Fruit fly (Drosophila melanogaster) whole organism, embryonic: Measurements from ENCODE around the gene CG33124.
A peak's percentile ranks its signal among the peaks of the same experiment; 100 is the strongest.

Source experiments
- Bgb ChIP-seq: fragments of 200-800 bp; sonication (Bioruptor generic); IDR thresholded peaks from 2 replicates; pipeline ENCODE4 v1.3.6; 2022; ENCODE audit warnings: missing biosample characterization, missing genetic modification characterization; ENCODE audit not compliant: partially characterized antibody
- C15 ChIP-seq: fragments of 200-800 bp; sonication (Bioruptor generic); IDR thresholded peaks from 3 replicates; pipeline ENCODE4 v1.3.6; 2022; ENCODE audit warnings: missing biosample characterization, missing genetic modification characterization
- CG10366 ChIP-seq: fragments of 200-800 bp; sonication (Bioruptor generic); IDR thresholded peaks from 2 replicates; pipeline ENCODE4 v1.3.6; 2022; ENCODE audit warnings: missing biosample characterization, missing genetic modification characterization
- CG11085 ChIP-seq: fragments of 200-800 bp; sonication (Bioruptor generic); IDR thresholded peaks from 2 replicates; pipeline ENCODE4 v1.3.6; 2022; ENCODE audit warnings: missing biosample characterization, missing genetic modification characterization
- CG13123 ChIP-seq: fragments of 200-800 bp; sonication (Bioruptor generic); optimal IDR thresholded peaks from 2 replicates; lab custom pipeline; 2016; ENCODE audit warnings: missing biosample characterization, missing genetic modification characterization
- CG13296 ChIP-seq: fragments of 200-800 bp; sonication (Bioruptor generic); optimal IDR thresholded peaks from 3 replicates; lab custom pipeline; 2018; ENCODE audit warnings: missing biosample characterization, mild to moderate bottlenecking, missing genetic modification characterization
- CG17186 ChIP-seq: fragments of 200-800 bp; sonication (Bioruptor generic); optimal IDR thresholded peaks from 3 replicates; lab custom pipeline; 2017; ENCODE audit warnings: missing biosample characterization, missing genetic modification reagents, missing genetic modification characterization
- CG17612 ChIP-seq: fragments of 200-800 bp; sonication (Bioruptor generic); IDR thresholded peaks from 2 replicates; pipeline ENCODE4 v1.3.6; 2022; ENCODE audit warnings: missing biosample characterization, missing genetic modification characterization
- CG17912 ChIP-seq: fragments of 200-800 bp; sonication (Bioruptor generic); optimal IDR thresholded peaks from 2 replicates; lab custom pipeline; 2018; ENCODE audit warnings: missing biosample characterization, mild to moderate bottlenecking, missing genetic modification characterization
- CG18011 ChIP-seq: fragments of 200-800 bp; sonication (Bioruptor generic); optimal IDR thresholded peaks from 2 replicates; lab custom pipeline; 2017; ENCODE audit warnings: missing biosample characterization, missing genetic modification characterization, mild to moderate bottlenecking, moderate library complexity, missing genotype
- CG32532 ChIP-seq: fragments of 200-800 bp; sonication (Bioruptor generic); IDR thresholded peaks from 2 replicates; pipeline ENCODE4 v1.3.6; 2022; ENCODE audit warnings: missing biosample characterization, missing genetic modification characterization
- CG32767 ChIP-seq: fragments of 200-800 bp; sonication (Bioruptor generic); IDR thresholded peaks from 2 replicates; pipeline ENCODE4 v1.3.6; 2022; ENCODE audit warnings: missing biosample characterization, missing genetic modification characterization
- CG4282 ChIP-seq: fragments of 200-800 bp; sonication (Bioruptor generic); optimal IDR thresholded peaks from 2 replicates; lab custom pipeline; 2016; ENCODE audit warnings: missing biosample characterization, missing genetic modification characterization
- CG4707 ChIP-seq: fragments of 200-800 bp; sonication (Bioruptor generic); optimal IDR thresholded peaks from 2 replicates; lab custom pipeline; 2018; ENCODE audit warnings: missing biosample characterization, mild to moderate bottlenecking, missing genetic modification characterization, moderate library complexity
- CG7987 ChIP-seq: fragments of 200-800 bp; sonication (Bioruptor generic); optimal IDR thresholded peaks from 2 replicates; lab custom pipeline; 2018; ENCODE audit warnings: missing biosample characterization, mild to moderate bottlenecking, missing genetic modification characterization, moderate library complexity
- CG8290 ChIP-seq, 3 experiments: fragments of 200-800 bp; sonication (Bioruptor generic); optimal IDR thresholded peaks; 2 replicates each; lab custom pipeline; 2016 to 2019; ENCODE audit warnings: missing biosample characterization in 3 of 3, missing genetic modification characterization in 3 of 3, mild to moderate bottlenecking in 2 of 3, moderate library complexity in 1 of 3
- D19A ChIP-seq: fragments of 200-800 bp; optimal IDR thresholded peaks from 3 replicates; lab custom pipeline; 2019; ENCODE audit warnings: missing biosample characterization, mild to moderate bottlenecking, missing genetic modification characterization, moderate library complexity
- Dip2 ChIP-seq: fragments of 200-800 bp; sonication (Bioruptor generic); IDR thresholded peaks from 2 replicates; pipeline ENCODE4 v1.3.6; 2022; ENCODE audit warnings: missing biosample characterization, missing genetic modification characterization
- Drgx ChIP-seq: fragments of 200-800 bp; sonication (Bioruptor generic); IDR thresholded peaks from 2 replicates; pipeline ENCODE4 v1.3.6; 2022; ENCODE audit warnings: missing biosample characterization, missing genetic modification characterization
- Fer2 ChIP-seq: fragments of 200-800 bp; sonication (Bioruptor generic); optimal IDR thresholded peaks from 2 replicates; lab custom pipeline; 2018; ENCODE audit warnings: missing biosample characterization, mild to moderate bottlenecking, missing genetic modification characterization, moderate library complexity
- Hr39 ChIP-seq: fragments of >200 bp; optimal IDR thresholded peaks from 2 replicates; lab custom pipeline; 2017
- Jarid2 ChIP-seq: fragments of 200-800 bp; sonication (Bioruptor generic); optimal IDR thresholded peaks from 3 replicates; lab custom pipeline; 2017; ENCODE audit warnings: mild to moderate bottlenecking, missing biosample characterization, missing genetic modification reagents, missing genetic modification characterization
- MBD-R2 ChIP-seq: fragments of 200-800 bp; sonication (Bioruptor generic); IDR thresholded peaks from 2 replicates; pipeline ENCODE4 v1.3.6; 2022; ENCODE audit warnings: missing biosample characterization, missing genetic modification characterization
- Meics ChIP-seq: fragments of 200-800 bp; sonication (Bioruptor generic); optimal IDR thresholded peaks from 2 replicates; lab custom pipeline; 2017; ENCODE audit warnings: missing biosample characterization, mild to moderate bottlenecking, missing genetic modification characterization
- Mes4 ChIP-seq: fragments of 200-800 bp; sonication (Bioruptor generic); optimal IDR thresholded peaks from 2 replicates; lab custom pipeline; 2016; ENCODE audit warnings: missing biosample characterization, missing genetic modification characterization
- NC2β ChIP-seq: fragments of 200-800 bp; sonication (Bioruptor generic); optimal IDR thresholded peaks from 2 replicates; lab custom pipeline; 2016; ENCODE audit warnings: missing biosample characterization, missing genetic modification characterization
- Neu2 ChIP-seq: fragments of 200-800 bp; sonication (Bioruptor generic); optimal IDR thresholded peaks from 3 replicates; lab custom pipeline; 2016; ENCODE audit warnings: missing biosample characterization, missing genetic modification characterization, borderline replicate concordance
- Oaz ChIP-seq: fragments of 200-800 bp; sonication (Bioruptor generic); IDR thresholded peaks from 2 replicates; pipeline ENCODE4 v1.3.6; 2022; ENCODE audit warnings: missing biosample characterization, missing genetic modification characterization
- Oli ChIP-seq: fragments of 200-800 bp; sonication (Bioruptor generic); optimal IDR thresholded peaks from 2 replicates; lab custom pipeline; 2018; ENCODE audit warnings: missing biosample characterization, mild to moderate bottlenecking, missing genetic modification characterization, moderate library complexity
- PHDP ChIP-seq: fragments of 200-800 bp; sonication (Bioruptor generic); optimal IDR thresholded peaks from 3 replicates; lab custom pipeline; 2018; ENCODE audit warnings: missing biosample characterization, mild to moderate bottlenecking, missing genetic modification characterization, moderate library complexity
- ash1 ChIP-seq: fragments of 200-800 bp; sonication (Bioruptor generic); optimal IDR thresholded peaks from 2 replicates; lab custom pipeline; 2018; ENCODE audit warnings: missing biosample characterization, mild to moderate bottlenecking, missing genetic modification characterization
- br ChIP-seq: fragments of >200 bp; optimal IDR thresholded peaks from 2 replicates; lab custom pipeline; 2017
- cato ChIP-seq: fragments of 200-800 bp; sonication (Bioruptor generic); optimal IDR thresholded peaks from 2 replicates; lab custom pipeline; 2016; ENCODE audit warnings: missing biosample characterization, missing genetic modification characterization, borderline replicate concordance
- chm ChIP-seq: fragments of 200-800 bp; sonication (Bioruptor generic); IDR thresholded peaks from 2 replicates; pipeline ENCODE4 v1.3.6; 2022; ENCODE audit warnings: missing biosample characterization, missing genetic modification characterization
- dan ChIP-seq: fragments of 200-800 bp; sonication (Bioruptor generic); IDR thresholded peaks from 2 replicates; pipeline ENCODE4 v1.3.6; 2022; ENCODE audit warnings: missing biosample characterization, missing genetic modification characterization
- emc ChIP-seq: fragments of 200-800 bp; sonication (Bioruptor generic); optimal IDR thresholded peaks from 2 replicates; lab custom pipeline; 2016; ENCODE audit warnings: missing biosample characterization, missing genetic modification characterization
- fru ChIP-seq: fragments of >200 bp; optimal IDR thresholded peaks from 2 replicates; lab custom pipeline; 2017
- gcm2 ChIP-seq: fragments of 200-800 bp; sonication (Bioruptor generic); optimal IDR thresholded peaks from 2 replicates; lab custom pipeline; 2016; ENCODE audit warnings: missing biosample characterization, missing genetic modification characterization
- hth ChIP-seq: fragments of >200 bp; optimal IDR thresholded peaks from 2 replicates; lab custom pipeline; 2017; ENCODE audit warnings: inconsistent platforms
- jigr1 ChIP-seq: fragments of 200-800 bp; sonication (Bioruptor generic); IDR thresholded peaks from 3 replicates; pipeline ENCODE4 v1.3.6; 2022; ENCODE audit warnings: missing biosample characterization, missing genetic modification characterization
- kay ChIP-seq: fragments of 200-800 bp; sonication (Bioruptor generic); optimal IDR thresholded peaks from 2 replicates; lab custom pipeline; 2016; ENCODE audit warnings: missing biosample characterization, missing genetic modification characterization
- lab ChIP-seq: fragments of 200-800 bp; sonication (Bioruptor generic); optimal IDR thresholded peaks from 3 replicates; lab custom pipeline; 2017; ENCODE audit warnings: missing biosample characterization, missing genetic modification characterization, mild to moderate bottlenecking, moderate library complexity, missing genetic modification reagents
- maf-S ChIP-seq: fragments of 200-800 bp; sonication (Bioruptor generic); optimal IDR thresholded peaks from 2 replicates; lab custom pipeline; 2016; ENCODE audit warnings: missing biosample characterization, missing genetic modification characterization
- nau ChIP-seq: fragments of 200-800 bp; sonication (Bioruptor generic); optimal IDR thresholded peaks from 3 replicates; lab custom pipeline; 2017; ENCODE audit warnings: missing biosample characterization, mild to moderate bottlenecking, missing genetic modification characterization, missing genetic modification reagents
- pho ChIP-seq: fragments of 200-800 bp; sonication (Bioruptor generic); optimal IDR thresholded peaks from 2 replicates; lab custom pipeline; 2016; ENCODE audit warnings: missing biosample characterization, missing genetic modification characterization
- ro ChIP-seq: fragments of 200-800 bp; sonication (Bioruptor generic); IDR thresholded peaks from 2 replicates; pipeline ENCODE4 v1.3.6; 2022; ENCODE audit warnings: missing biosample characterization, missing genetic modification characterization
- run ChIP-seq: fragments of 200-800 bp; sonication (Bioruptor generic); optimal IDR thresholded peaks from 3 replicates; lab custom pipeline; 2018; ENCODE audit warnings: missing biosample characterization, mild to moderate bottlenecking, missing genetic modification characterization
- sens ChIP-seq: fragments of 200-800 bp; sonication (Bioruptor generic); peaks from one replicate; lab custom pipeline; 2016; ENCODE audit warnings: missing biosample characterization, missing genetic modification characterization
- tgo ChIP-seq: fragments of 200-800 bp; sonication (Bioruptor generic); IDR thresholded peaks from 3 replicates; pipeline ENCODE4 v1.3.6; 2022; ENCODE audit warnings: missing biosample characterization, missing genetic modification characterization
- tna ChIP-seq: fragments of 200-800 bp; sonication (Bioruptor generic); IDR thresholded peaks from 2 replicates; pipeline ENCODE4 v1.3.6; 2022; ENCODE audit warnings: missing biosample characterization, missing genetic modification characterization; ENCODE audit not compliant: partially characterized antibody

Gene CG33124

DNA sequence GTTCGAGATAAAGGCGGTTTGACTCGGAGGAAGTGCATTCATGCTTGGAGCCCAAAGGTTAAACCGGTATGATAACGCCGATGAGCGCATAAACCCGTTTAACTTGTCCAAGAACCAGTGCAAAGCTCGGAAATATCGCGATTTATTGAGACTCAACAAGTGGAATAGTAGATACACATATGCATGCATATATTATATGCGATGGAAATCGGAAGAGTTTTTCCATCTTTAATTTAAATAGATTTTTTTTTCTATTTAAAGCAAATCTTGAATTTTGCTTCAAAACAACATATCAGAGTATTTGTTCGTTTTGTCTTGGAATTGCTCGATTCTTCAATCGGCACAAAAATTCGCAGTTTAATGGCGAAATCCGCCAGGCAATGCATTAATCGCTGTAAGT, 13.5 kb upstream of the CG33124 start (continued):
- TF ChIP-seq CG8290 (GFP tag; optimal IDR thresholded peaks at IDR 0.05; lab: Kevin White, UChicago) (no peak), CG8290 (tag; optimal IDR thresholded peaks at IDR 0.05; lab: Kevin White, UChicago) (no peak), hth (lab: Kevin White, UChicago) (no peak), sens (peak; percentile 2), MBD-R2 (no peak), Drgx (GFP tag; lab: Robert Waterston, UW) (peak; percentile 50), CG17186 (GFP tag; lab: Kevin White, UChicago) (no peak), pho (GFP tag; lab: Kevin White, UChicago) (no peak)

DNA sequence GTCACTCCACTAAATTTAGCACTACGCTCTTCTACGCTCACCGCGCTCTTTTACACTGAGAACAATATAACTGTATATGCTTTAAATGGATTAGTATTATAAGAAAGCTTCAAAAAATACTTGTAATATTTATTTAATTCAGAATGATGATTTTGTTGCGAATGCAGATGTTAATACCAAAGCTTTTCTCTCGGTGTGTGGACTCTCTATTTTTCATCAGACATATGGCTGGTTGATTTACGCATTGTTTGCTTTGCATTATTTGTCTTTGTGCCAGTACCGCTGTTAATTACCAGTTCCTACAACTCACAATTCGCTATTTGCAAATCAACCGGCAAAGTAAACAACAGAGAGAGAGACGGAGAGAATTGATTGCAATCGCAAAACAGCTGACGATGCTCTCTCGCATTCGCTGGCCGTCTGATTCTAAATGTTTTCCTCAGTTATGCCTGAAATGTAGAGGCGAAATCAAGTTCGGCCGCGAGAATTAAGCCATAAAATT, 12.8 kb upstream of the CG33124 start:
- TF ChIP-seq CG8290 (GFP tag; optimal IDR thresholded peaks at IDR 0.05; lab: Kevin White, UChicago) = peak; percentile 90
- TF ChIP-seq CG8290 (tag; optimal IDR thresholded peaks at IDR 0.05; lab: Kevin White, UChicago) = peak; percentile 43 to 98
- peak; percentile 89 for TF ChIP-seq D19A (tag; lab: Kevin White, UChicago)
- TF ChIP-seq Jarid2 (GFP tag; lab: Kevin White, UChicago) = peak; percentile 68
- peak; percentile 93 for TF ChIP-seq CG13123 (GFP tag; lab: Kevin White, UChicago)
- peak; percentile 96 for TF ChIP-seq C15 (GFP tag; lab: Robert Waterston, UW)
- TF ChIP-seq br (lab: Kevin White, UChicago) = no peak
- TF ChIP-seq ro (GFP tag; lab: Robert Waterston, UW) = peak; percentile 94
- peak; percentile 96 for TF ChIP-seq kay (GFP tag; lab: Kevin White, UChicago)
- peak; percentile 88 for TF ChIP-seq Mes4
- peak; percentile 91 for TF ChIP-seq Fer2 (tag; lab: Kevin White, UChicago)
- peak; percentile 34 for TF ChIP-seq Neu2 (GFP tag; lab: Kevin White, UChicago)
- TF ChIP-seq jigr1 (GFP tag; lab: Robert Waterston, UW) = peak; percentile 90
- peak; percentile 95 for TF ChIP-seq CG11085 (GFP tag; lab: Robert Waterston, UW)
- TF ChIP-seq dan (GFP tag; lab: Robert Waterston, UW) = peak; percentile 85
- peak; percentile 97 for TF ChIP-seq lab (GFP tag; lab: Kevin White, UChicago)
- peak; percentile 67; the same call in 1 of the 2 replicates for TF ChIP-seq Dip2 (GFP tag; lab: Robert Waterston, UW)
- TF ChIP-seq Oaz (GFP tag; lab: Robert Waterston, UW) = peak; percentile 96
- TF ChIP-seq tgo (GFP tag; lab: Robert Waterston, UW) = peak; percentile 98
- TF ChIP-seq run (tag; lab: Kevin White, UChicago) = peak; percentile 91
- TF ChIP-seq fru (lab: Kevin White, UChicago) = no peak
- peak; percentile 96 for TF ChIP-seq CG32767
- peak; percentile 84 for TF ChIP-seq CG4707 (GFP tag; lab: Kevin White, UChicago)
- TF ChIP-seq tna (GFP tag; lab: Robert Waterston, UW) = no peak
- peak; percentile 91 for TF ChIP-seq CG17912
- TF ChIP-seq Meics = peak; percentile 97
- peak; percentile 85 for TF ChIP-seq gcm2
- no peak for TF ChIP-seq Bgb (GFP tag; lab: Robert Waterston, UW)
- peak; percentile 92 for TF ChIP-seq cato
- peak; percentile 93 for TF ChIP-seq CG17612 (GFP tag; lab: Robert Waterston, UW)
- TF ChIP-seq CG10366 (GFP tag; lab: Robert Waterston, UW) = peak; percentile 97
- peak; percentile 94 for TF ChIP-seq maf-S (GFP tag; lab: Kevin White, UChicago)
- peak; percentile 97 for TF ChIP-seq CG13296 (GFP tag; lab: Kevin White, UChicago)
- TF ChIP-seq CG18011 (GFP tag; lab: Kevin White, UChicago) = peak; percentile 91
- TF ChIP-seq ash1 (GFP tag; lab: Kevin White, UChicago) = peak; percentile 76
- peak; percentile 89 for TF ChIP-seq CG7987 (GFP tag; lab: Kevin White, UChicago)
- peak; percentile 98 for TF ChIP-seq chm (GFP tag; lab: Robert Waterston, UW)
- peak; percentile 91 for TF ChIP-seq emc (GFP tag; lab: Kevin White, UChicago)
- TF ChIP-seq nau (GFP tag; lab: Kevin White, UChicago) = peak; percentile 92
- peak; percentile 96 for TF ChIP-seq Oli
- TF ChIP-seq PHDP (tag; lab: Kevin White, UChicago) = peak; percentile 98
- TF ChIP-seq CG32532 (GFP tag; lab: Robert Waterston, UW) = peak; percentile 99
- TF ChIP-seq CG4282 (GFP tag; lab: Kevin White, UChicago) = peak; percentile 86
- no peak for TF ChIP-seq Hr39
- peak; percentile 96 for TF ChIP-seq NC2β
- TF ChIP-seq sens = peak; percentile 99
